Fruit fly (Drosophila melanogaster) whole organism, pupa: Measurements from ENCODE around the gene CG33985.

Source experiments
- CG10348 ChIP-seq: fragments of 200-800 bp; sonication (Bioruptor generic); IDR thresholded peaks from 2 replicates; pipeline ENCODE4 v1.3.6; 2022; ENCODE audit warnings: missing biosample characterization, missing genetic modification characterization
- CG12605 ChIP-seq: fragments of 200-800 bp; sonication (Bioruptor generic); IDR thresholded peaks from 2 replicates; pipeline ENCODE4 v1.3.6; 2022; ENCODE audit warnings: missing biosample characterization, missing genetic modification characterization
- CG13204 ChIP-seq: fragments of 200-800 bp; sonication (Bioruptor generic); optimal IDR thresholded peaks from 2 replicates; lab custom pipeline; 2018; ENCODE audit warnings: missing biosample characterization, mild to moderate bottlenecking, missing genetic modification characterization, moderate library complexity
- CG14655 ChIP-seq: fragments of 200-800 bp; sonication (Bioruptor generic); optimal IDR thresholded peaks from 3 replicates; lab custom pipeline; 2017; ENCODE audit warnings: mild to moderate bottlenecking, missing biosample characterization, missing genetic modification reagents, missing genetic modification characterization
- CG15710 ChIP-seq: fragments of 200-800 bp; sonication (Bioruptor generic); optimal IDR thresholded peaks from 2 replicates; lab custom pipeline; 2018; ENCODE audit warnings: missing biosample characterization, mild to moderate bottlenecking, missing genetic modification characterization, moderate library complexity
- CG17806 ChIP-seq: fragments of 200-800 bp; sonication (Bioruptor generic); optimal IDR thresholded peaks from 2 replicates; lab custom pipeline; 2018; ENCODE audit warnings: missing biosample characterization, mild to moderate bottlenecking, missing genetic modification characterization, moderate library complexity
- CG32121 ChIP-seq: fragments of 200-800 bp; sonication (Bioruptor generic); IDR thresholded peaks from 2 replicates; pipeline ENCODE4 v1.3.6; 2022; ENCODE audit warnings: missing biosample characterization, missing genetic modification characterization
- CG34367 ChIP-seq: fragments of 200-800 bp; sonication (Bioruptor generic); optimal IDR thresholded peaks from 2 replicates; lab custom pipeline; 2018; ENCODE audit warnings: missing biosample characterization, mild to moderate bottlenecking, missing genetic modification characterization
- CG4496 ChIP-seq: fragments of 200-800 bp; sonication (Bioruptor generic); IDR thresholded peaks from 3 replicates; pipeline ENCODE4 v1.3.6; 2022; ENCODE audit warnings: missing biosample characterization, missing genetic modification characterization
- CG8159 ChIP-seq: fragments of 200-800 bp; sonication (Bioruptor generic); optimal IDR thresholded peaks from 3 replicates; lab custom pipeline; 2018; ENCODE audit warnings: missing biosample characterization, mild to moderate bottlenecking, missing genetic modification characterization, moderate library complexity
- CG8301 ChIP-seq: fragments of 200-800 bp; sonication (Bioruptor generic); optimal IDR thresholded peaks from 2 replicates; lab custom pipeline; 2018; ENCODE audit warnings: missing biosample characterization, mild to moderate bottlenecking, missing genetic modification characterization
- CG9948 ChIP-seq: fragments of 200-800 bp; sonication (Bioruptor generic); optimal IDR thresholded peaks from 2 replicates; lab custom pipeline; 2018; ENCODE audit warnings: missing biosample characterization, mild to moderate bottlenecking, missing genetic modification characterization, moderate library complexity
- D1 ChIP-seq: fragments of 200-800 bp; sonication (Bioruptor generic); optimal IDR thresholded peaks from 2 replicates; lab custom pipeline; 2018; ENCODE audit warnings: missing biosample characterization, mild to moderate bottlenecking, missing genetic modification characterization, moderate library complexity
- EcR ChIP-seq: fragments of 200-800 bp; sonication (Bioruptor generic); optimal IDR thresholded peaks from 3 replicates; lab custom pipeline; 2019; ENCODE audit warnings: missing biosample characterization, missing genetic modification characterization, mild to moderate bottlenecking, moderate library complexity, missing genetic modification reagents
- Ets98B ChIP-seq: fragments of 200-800 bp; sonication (Bioruptor generic); IDR thresholded peaks from 2 replicates; pipeline ENCODE4 v1.3.6; 2022; ENCODE audit warnings: missing biosample characterization, missing genetic modification characterization
- Pif1A ChIP-seq: fragments of 200-800 bp; sonication (Bioruptor generic); optimal IDR thresholded peaks from 3 replicates; lab custom pipeline; 2016; ENCODE audit warnings: missing biosample characterization, missing genetic modification characterization
- Pif1B ChIP-seq: fragments of 200-800 bp; sonication (Bioruptor generic); optimal IDR thresholded peaks from 3 replicates; lab custom pipeline; 2016; ENCODE audit warnings: missing biosample characterization, missing genetic modification characterization
- Snoo ChIP-seq: fragments of 200-800 bp; sonication (Bioruptor generic); optimal IDR thresholded peaks from 3 replicates; lab custom pipeline; 2017; ENCODE audit warnings: missing biosample characterization, mild to moderate bottlenecking, missing genetic modification characterization, inconsistent platforms
- fd96Ca ChIP-seq: fragments of 200-800 bp; sonication (Bioruptor generic); IDR thresholded peaks from 3 replicates; pipeline ENCODE4 v1.3.6; 2022; ENCODE audit warnings: missing biosample characterization, missing genetic modification characterization
- gl ChIP-seq: fragments of 200-800 bp; sonication (Bioruptor generic); optimal IDR thresholded peaks from 2 replicates; lab custom pipeline; 2018; ENCODE audit warnings: missing biosample characterization, mild to moderate bottlenecking, missing genetic modification characterization
- rn ChIP-seq: fragments of 200-800 bp; sonication (Bioruptor generic); IDR thresholded peaks from 2 replicates; pipeline ENCODE4 v1.3.6; 2022; ENCODE audit warnings: missing biosample characterization, missing genetic modification characterization

The CG33985 gene

DNA sequence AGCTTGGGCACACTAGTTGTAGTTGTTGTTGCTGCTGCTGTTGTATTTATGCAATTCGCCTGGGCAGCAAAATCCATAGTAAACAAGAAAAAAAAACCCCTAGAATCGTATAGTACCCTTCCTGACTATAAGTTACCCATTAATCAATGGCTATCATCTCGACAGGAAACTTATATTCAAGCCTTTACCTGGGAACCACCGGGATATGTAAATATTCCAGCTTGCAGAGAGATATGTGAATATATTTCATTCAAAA, 37.2 kb upstream of the CG33985 start:
- TF ChIP-seq CG8159 (no peak), rn (GFP tag; lab: Robert Waterston, UW) (no peak), fd96Ca (GFP tag; lab: Robert Waterston, UW) (no peak), Pif1B (no peak), CG15710 (tag; lab: Kevin White, UChicago) (no peak)

DNA sequence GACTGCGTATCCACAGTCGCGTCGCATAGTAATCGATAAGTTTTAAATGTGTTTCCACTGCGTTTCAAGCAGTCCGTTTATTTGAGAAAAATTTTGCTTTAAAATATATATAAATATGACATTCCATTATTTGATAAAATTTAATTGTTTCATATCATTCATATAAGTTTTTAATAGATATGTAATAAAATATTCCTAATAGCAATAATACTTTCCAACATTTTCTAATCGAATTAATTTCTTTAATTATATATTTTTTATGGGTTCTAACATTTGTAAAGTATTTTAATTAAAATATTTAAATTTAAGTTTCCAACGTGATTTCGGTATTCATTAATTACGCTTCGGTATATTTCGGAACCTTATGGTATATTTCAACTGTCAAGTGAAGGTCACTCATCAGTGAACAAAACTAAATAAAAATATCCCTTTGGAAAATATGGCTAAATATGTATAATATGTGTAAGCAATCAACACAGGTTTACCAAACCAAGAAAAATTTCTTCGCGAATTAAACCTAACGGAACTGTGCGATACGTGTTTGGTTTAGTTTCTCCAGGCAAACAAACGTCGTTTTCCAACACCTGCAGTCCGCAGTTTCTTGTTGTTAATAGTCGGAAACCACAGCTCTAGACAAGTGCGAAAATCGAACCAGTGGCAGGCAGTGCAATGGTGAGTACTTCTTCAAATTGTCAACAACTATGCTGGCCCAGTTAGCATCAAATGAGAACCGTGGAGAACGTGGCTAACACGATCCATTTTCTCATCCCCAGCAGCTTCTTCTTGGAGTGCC, 36.6 kb upstream of the CG33985 start, which contains the start of the genes CG7739 and SCCRO:
Gene CG7739 (minus strand): TSS at position 8 of the 793 bp plus-strand sequence.
Gene SCCRO (plus strand): TSS at position 370 of the 793 bp plus-strand sequence.
- TF ChIP-seq CG4496 (GFP tag; lab: Robert Waterston, UW): peak; percentile 71; the same call in 2 of the 3 replicates
- TF ChIP-seq Ets98B (GFP tag; lab: Robert Waterston, UW): peak; percentile 62
- TF ChIP-seq CG8301 (tag; lab: Kevin White, UChicago): peak; percentile 3
- TF ChIP-seq fd96Ca (GFP tag; lab: Robert Waterston, UW): 0 out of 3 replicates have a peak, but pooled peaks have one; percentile 49
- TF ChIP-seq CG9948: peak; percentile 58
- peak; percentile 42 for TF ChIP-seq Snoo (tag; lab: Kevin White, UChicago)
- 0 out of 2 replicates have a peak, but pooled peaks have one; percentile 51 for TF ChIP-seq CG12605 (GFP tag; lab: Robert Waterston, UW)
- TF ChIP-seq EcR (GFP tag; lab: Kevin White, UChicago): no peak
- no peak for TF ChIP-seq CG10348 (GFP tag; lab: Robert Waterston, UW)
- TF ChIP-seq CG15710 (tag; lab: Kevin White, UChicago): peak; percentile 51
- no peak for TF ChIP-seq Pif1A (GFP tag; lab: Kevin White, UChicago)
- TF ChIP-seq gl (tag; lab: Kevin White, UChicago): no peak
- peak; percentile 57; the same call in 1 of the 2 replicates for TF ChIP-seq CG32121 (GFP tag; lab: Robert Waterston, UW)
- TF ChIP-seq Pif1B: no peak
- TF ChIP-seq CG13204 (GFP tag; lab: Kevin White, UChicago): no peak
- TF ChIP-seq CG34367 (tag; lab: Kevin White, UChicago): peak; percentile 9
- no peak for TF ChIP-seq CG14655 (GFP tag; lab: Kevin White, UChicago)
- TF ChIP-seq CG17806 (tag; lab: Kevin White, UChicago): peak; percentile 58
- TF ChIP-seq D1 (tag; lab: Kevin White, UChicago): peak; percentile 45
- peak; percentile 25 for TF ChIP-seq CG8159
- no peak for TF ChIP-seq rn (GFP tag; lab: Robert Waterston, UW)

DNA sequence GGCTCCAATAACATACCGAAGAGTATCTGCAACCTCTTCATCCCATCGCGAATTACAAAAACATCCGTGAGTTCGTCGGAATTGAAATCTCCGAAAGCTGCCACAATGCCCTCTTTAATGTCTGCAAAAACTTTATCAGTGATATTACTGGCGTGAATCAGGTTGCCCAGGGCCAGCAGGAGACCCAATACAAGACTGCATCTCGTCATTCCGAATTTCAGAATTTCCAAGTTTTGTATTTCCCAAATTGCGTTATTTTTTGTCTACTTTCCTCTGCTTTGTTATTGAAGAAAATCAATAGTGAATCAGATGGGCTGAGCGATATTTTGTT, 36.1 kb upstream of the CG33985 start:
- TF ChIP-seq CG15710 (tag; lab: Kevin White, UChicago) (no peak), CG4496 (GFP tag; lab: Robert Waterston, UW) (no peak; the same call in 2 of the 3 replicates), Pif1A (GFP tag; lab: Kevin White, UChicago) (no peak), CG14655 (GFP tag; lab: Kevin White, UChicago) (no peak), CG13204 (GFP tag; lab: Kevin White, UChicago) (no peak), CG12605 (GFP tag; lab: Robert Waterston, UW) (no peak), gl (tag; lab: Kevin White, UChicago) (no peak), CG8159 (no peak), EcR (GFP tag; lab: Kevin White, UChicago) (no peak), CG10348 (GFP tag; lab: Robert Waterston, UW) (no peak), CG9948 (no peak), CG34367 (tag; lab: Kevin White, UChicago) (no peak), D1 (tag; lab: Kevin White, UChicago) (no peak), CG17806 (tag; lab: Kevin White, UChicago) (no peak), rn (GFP tag; lab: Robert Waterston, UW) (no peak)

DNA sequence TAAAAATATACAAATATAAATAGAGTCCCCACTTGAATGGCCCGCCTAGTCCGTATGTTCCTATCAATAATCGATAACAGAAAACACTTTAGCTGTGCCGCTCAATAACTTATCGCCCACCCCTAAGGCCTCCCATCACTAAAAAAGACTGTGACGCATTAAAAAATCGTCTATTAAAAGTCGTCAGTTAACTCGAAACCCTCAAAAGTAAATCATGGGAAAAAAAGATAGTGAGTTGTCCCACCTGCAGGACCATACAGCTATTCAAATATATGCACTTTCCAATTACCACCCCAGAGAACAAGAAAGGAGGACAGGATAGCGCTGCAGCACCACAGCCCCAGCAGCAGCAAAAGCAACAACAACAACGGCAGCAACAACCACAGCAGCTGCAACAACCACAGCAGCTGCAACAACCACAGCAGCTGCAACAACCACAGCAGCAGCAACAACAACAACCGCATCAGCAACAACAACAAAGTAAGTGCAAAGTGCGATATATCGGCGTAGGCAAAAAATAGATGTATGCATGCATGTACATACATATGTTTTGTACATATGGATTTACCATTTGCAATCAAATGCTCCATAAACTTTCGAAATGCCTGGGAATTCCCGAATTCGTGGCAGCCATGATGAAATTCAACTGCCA, 27.5 kb upstream of the CG33985 start, which contains the start of gene AGO2:
Gene AGO2 (plus strand): TSS at position 121 of the 652 bp plus-strand sequence.
- peak; percentile 44 for TF ChIP-seq EcR (GFP tag; lab: Kevin White, UChicago)
- peak; percentile 89 for TF ChIP-seq Pif1A (GFP tag; lab: Kevin White, UChicago)
- peak; percentile 94 for TF ChIP-seq CG14655 (GFP tag; lab: Kevin White, UChicago)
- TF ChIP-seq Snoo (tag; lab: Kevin White, UChicago): no peak
- no peak for TF ChIP-seq CG17806 (tag; lab: Kevin White, UChicago)
- peak; percentile 94 for TF ChIP-seq Ets98B (GFP tag; lab: Robert Waterston, UW)
- TF ChIP-seq fd96Ca (GFP tag; lab: Robert Waterston, UW): no peak
- TF ChIP-seq CG12605 (GFP tag; lab: Robert Waterston, UW): peak; percentile 92
- TF ChIP-seq rn (GFP tag; lab: Robert Waterston, UW): peak; percentile 82
- peak; percentile 51 for TF ChIP-seq CG9948
- TF ChIP-seq Pif1B: no peak
- peak; percentile 96 for TF ChIP-seq CG4496 (GFP tag; lab: Robert Waterston, UW)
- TF ChIP-seq CG15710 (tag; lab: Kevin White, UChicago): peak; percentile 25
- no peak for TF ChIP-seq CG34367 (tag; lab: Kevin White, UChicago)
- peak; percentile 93 for TF ChIP-seq CG32121 (GFP tag; lab: Robert Waterston, UW)
- TF ChIP-seq gl (tag; lab: Kevin White, UChicago): peak; percentile 99
- peak; percentile 64 for TF ChIP-seq D1 (tag; lab: Kevin White, UChicago)
- TF ChIP-seq CG10348 (GFP tag; lab: Robert Waterston, UW): no peak
- no peak for TF ChIP-seq CG13204 (GFP tag; lab: Kevin White, UChicago)
- TF ChIP-seq CG8301 (tag; lab: Kevin White, UChicago): peak; percentile 90
- TF ChIP-seq CG8159: peak; percentile 75

DNA sequence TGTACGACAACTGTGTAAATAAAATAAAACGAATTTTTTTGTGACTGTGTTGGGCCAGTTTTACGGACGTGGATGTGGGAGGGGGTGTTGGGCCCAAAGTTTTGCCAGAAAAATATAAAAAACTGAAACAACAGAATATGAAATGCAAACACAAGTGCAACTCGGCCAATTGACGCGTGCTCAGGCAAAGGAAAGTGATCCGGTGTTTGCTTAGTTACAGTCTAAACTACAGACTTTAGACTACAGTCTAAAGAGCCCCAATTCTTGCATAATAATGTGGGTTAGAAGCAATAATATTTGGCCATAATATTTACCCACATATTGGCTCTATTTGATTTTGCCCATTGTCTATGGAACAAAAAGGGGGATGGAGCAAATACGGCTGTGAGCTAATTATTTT, 22.2 kb upstream of the CG33985 start:
- no peak for TF ChIP-seq CG10348 (GFP tag; lab: Robert Waterston, UW)
